Worm (Caenorhabditis elegans) whole organism, young adult: ENCODE results near the gene C36A4.4.

Experiments
- Y79H2A.3 ChIP-seq: fragments of 200-800 bp; sonication (Bioruptor generic); conservative IDR thresholded peaks from 2 replicates; pipeline ENCODE4 v1.3.6; 2022; ENCODE audit warnings: missing genetic modification reagents, missing genetic modification characterization, missing compliant biosample characterization
- dpl-1 ChIP-seq: fragments of 150-350 bp; optimal IDR thresholded peaks from 2 replicates; lab custom pipeline; 2014; ENCODE audit warnings: missing biosample characterization, missing genetic modification reagents, missing genetic modification characterization
- hlh-26 ChIP-seq: fragments of 200-800 bp; sonication (Bioruptor generic); conservative IDR thresholded peaks from 2 replicates; pipeline ENCODE4 v1.3.6; 2022; ENCODE audit warnings: missing genetic modification reagents, missing genetic modification characterization, missing compliant biosample characterization
- mes-4 ChIP-seq: sonication (generic microtip); optimal IDR thresholded peaks from 2 replicates; lab custom pipeline; 2016; ENCODE audit warnings: missing genotype, missing genetic modification characterization, missing compliant biosample characterization
- nfya-1 ChIP-seq: sonication (generic microtip); optimal IDR thresholded peaks from 2 replicates; lab custom pipeline; 2017; ENCODE audit warnings: antibody characterized with exemption, missing compliant biosample characterization, missing genetic modification characterization, borderline replicate concordance; ENCODE audit not compliant: insufficient read depth
- pha-4 ChIP-seq: fragments of 150-350 bp; sonication (generic microtip); optimal IDR thresholded peaks from 2 replicates; lab custom pipeline; 2014; ENCODE audit warnings: missing biosample characterization, missing genetic modification reagents, missing genetic modification characterization

- TF ChIP-seq dpl-1 (no peak), nfya-1 (tag; lab: Kevin White, UChicago) (no peak), pha-4 (tag; lab: Kevin White, UChicago) (no peak), hlh-26 (GFP tag; lab: Robert Waterston, UW) (no peak), Y79H2A.3 (GFP tag; lab: Robert Waterston, UW) (no peak), mes-4 (tag; lab: Kevin White, UChicago) (no peak)
These were observed 3.8 kb downstream of the C36A4.4 start, which contains the start of gene cyp-25A3 for ce11 chrIII:3839635-3840034.
